Worm (Caenorhabditis elegans) whole organism, mixed stage, embryonic: ENCODE measurements around the gene K08C7.6.

Experiments
- M03D4.4 ChIP-seq: sonication (generic microtip); optimal IDR thresholded peaks from 2 replicates; lab custom pipeline; 2017; ENCODE audit warnings: mild to moderate bottlenecking, missing genetic modification characterization, missing compliant biosample characterization
- bed-3 ChIP-seq: fragments of 200-800 bp; sonication (Bioruptor generic); optimal IDR thresholded peaks from 3 replicates; lab custom pipeline; 2018; ENCODE audit warnings: mild to moderate bottlenecking, missing genetic modification characterization, moderate library complexity, missing compliant biosample characterization
- blmp-1 ChIP-seq: fragments of 150-350 bp; optimal IDR thresholded peaks from 2 replicates; lab custom pipeline; 2014; ENCODE audit warnings: missing biosample characterization, missing genetic modification characterization
- ceh-39 ChIP-seq: fragments of 150-350 bp; optimal IDR thresholded peaks from 2 replicates; lab custom pipeline; 2014; ENCODE audit warnings: missing biosample characterization, missing genetic modification characterization
- ceh-43 ChIP-seq: fragments of 200-800 bp; sonication (Bioruptor generic); optimal IDR thresholded peaks from 2 replicates; lab custom pipeline; 2018; ENCODE audit warnings: mild to moderate bottlenecking, missing genetic modification characterization, moderate library complexity, missing compliant biosample characterization
- ces-1 ChIP-seq: fragments of 150-350 bp; optimal IDR thresholded peaks from 2 replicates; lab custom pipeline; 2014; ENCODE audit warnings: missing biosample characterization, missing genetic modification reagents, missing genetic modification characterization
- cnd-1 ChIP-seq: fragments of 200-800 bp; sonication (Bioruptor generic); optimal IDR thresholded peaks from 2 replicates; lab custom pipeline; 2018; ENCODE audit warnings: mild to moderate bottlenecking, missing genetic modification characterization, missing compliant biosample characterization
- drap-1 ChIP-seq: fragments of 200-800 bp; sonication (Bioruptor generic); optimal IDR thresholded peaks from 3 replicates; lab custom pipeline; 2018; ENCODE audit warnings: mild to moderate bottlenecking, missing genetic modification characterization, missing compliant biosample characterization
- elt-1 ChIP-seq: sonication (generic microtip); optimal IDR thresholded peaks from 2 replicates; lab custom pipeline; 2017; ENCODE audit warnings: missing genetic modification characterization, mild to moderate bottlenecking, missing compliant biosample characterization, antibody characterized with exemption, moderate library complexity, borderline replicate concordance; ENCODE audit not compliant: insufficient read depth
- elt-3 ChIP-seq: fragments of 150-350 bp; optimal IDR thresholded peaks from 2 replicates; lab custom pipeline; 2014; ENCODE audit warnings: missing biosample characterization, missing genetic modification characterization
- flh-1 ChIP-seq: fragments of 200-800 bp; sonication (Bioruptor generic); optimal IDR thresholded peaks from 2 replicates; lab custom pipeline; 2018; ENCODE audit warnings: mild to moderate bottlenecking, missing genetic modification characterization, moderate library complexity, missing compliant biosample characterization
- ham-2 ChIP-seq: fragments of 200-800 bp; sonication (Bioruptor generic); optimal IDR thresholded peaks from 2 replicates; lab custom pipeline; 2018; ENCODE audit warnings: mild to moderate bottlenecking, missing genetic modification characterization, missing compliant biosample characterization
- hlh-1 ChIP-seq: fragments of 150-350 bp; optimal IDR thresholded peaks from 2 replicates; lab custom pipeline; 2014; ENCODE audit warnings: missing biosample characterization, missing genetic modification reagents, missing genetic modification characterization
- lin-13 ChIP-seq: fragments of 150-350 bp; optimal IDR thresholded peaks from 2 replicates; lab custom pipeline; 2014; ENCODE audit warnings: missing biosample characterization, missing genetic modification characterization
- lin-32 ChIP-seq: fragments of 200-800 bp; sonication (Bioruptor generic); optimal IDR thresholded peaks from 2 replicates; lab custom pipeline; 2018; ENCODE audit warnings: mild to moderate bottlenecking, missing genetic modification characterization, missing compliant biosample characterization
- lsy-2 ChIP-seq: fragments of 150-350 bp; optimal IDR thresholded peaks from 2 replicates; lab custom pipeline; 2014; ENCODE audit warnings: missing biosample characterization, missing genetic modification characterization
- mab-5 ChIP-seq: fragments of 150-350 bp; optimal IDR thresholded peaks from 2 replicates; lab custom pipeline; 2014; ENCODE audit warnings: missing biosample characterization, missing genetic modification characterization
- mep-1 ChIP-seq: fragments of 150-350 bp; optimal IDR thresholded peaks from 2 replicates; lab custom pipeline; 2017; ENCODE audit warnings: missing biosample characterization, missing genetic modification reagents, missing genetic modification characterization, inconsistent platforms
- mls-2 ChIP-seq: sonication (generic microtip); optimal IDR thresholded peaks from 2 replicates; lab custom pipeline; 2016; ENCODE audit warnings: mild to moderate bottlenecking, missing genetic modification characterization, moderate library complexity, missing compliant biosample characterization
- nhr-12 ChIP-seq: fragments of 150-350 bp; optimal IDR thresholded peaks from 2 replicates; lab custom pipeline; 2014; ENCODE audit warnings: missing biosample characterization, missing genetic modification characterization
- nhr-2 ChIP-seq: fragments of 150-350 bp; optimal IDR thresholded peaks from 2 replicates; lab custom pipeline; 2014; ENCODE audit warnings: missing biosample characterization, missing genetic modification characterization
- nhr-28 ChIP-seq: fragments of 150-350 bp; optimal IDR thresholded peaks from 2 replicates; lab custom pipeline; 2014; ENCODE audit warnings: missing biosample characterization, missing genetic modification characterization
- nhr-76 ChIP-seq: sonication (generic microtip); optimal IDR thresholded peaks from 2 replicates; lab custom pipeline; 2017; ENCODE audit warnings: missing biosample characterization, missing genetic modification characterization
- pha-4 ChIP-seq: fragments of 150-350 bp; optimal IDR thresholded peaks from 2 replicates; lab custom pipeline; 2018; ENCODE audit warnings: missing biosample characterization, missing genetic modification reagents, missing genetic modification characterization
- sem-2 ChIP-seq: fragments of 200-800 bp; sonication (Bioruptor generic); optimal IDR thresholded peaks from 2 replicates; lab custom pipeline; 2018; ENCODE audit warnings: mild to moderate bottlenecking, missing genetic modification characterization, missing compliant biosample characterization
- snpc-4 ChIP-seq: fragments of 150-350 bp; optimal IDR thresholded peaks from 2 replicates; lab custom pipeline; 2014; ENCODE audit warnings: missing biosample characterization, missing genetic modification characterization
- tbx-8 ChIP-seq: fragments of 200-800 bp; sonication (Bioruptor generic); optimal IDR thresholded peaks from 2 replicates; lab custom pipeline; 2018; ENCODE audit warnings: mild to moderate bottlenecking, missing genetic modification characterization, moderate library complexity, missing compliant biosample characterization
- unc-120 ChIP-seq: sonication (generic microtip); optimal IDR thresholded peaks from 2 replicates; lab custom pipeline; 2017; ENCODE audit warnings: missing genetic modification characterization, missing compliant biosample characterization; ENCODE audit not compliant: poor library complexity, severe bottlenecking
- unc-62 ChIP-seq: fragments of 150-350 bp; optimal IDR thresholded peaks from 2 replicates; lab custom pipeline; 2014; ENCODE audit warnings: missing biosample characterization, missing genetic modification reagents, missing genetic modification characterization
- zip-8 ChIP-seq: fragments of 150-350 bp; optimal IDR thresholded peaks from 2 replicates; lab custom pipeline; 2014; ENCODE audit warnings: missing biosample characterization, missing genetic modification characterization
- ztf-11 ChIP-seq: fragments of 150-350 bp; optimal IDR thresholded peaks from 2 replicates; lab custom pipeline; 2014; ENCODE audit warnings: missing biosample characterization, missing genetic modification characterization

K08C7.6 gene

DNA sequence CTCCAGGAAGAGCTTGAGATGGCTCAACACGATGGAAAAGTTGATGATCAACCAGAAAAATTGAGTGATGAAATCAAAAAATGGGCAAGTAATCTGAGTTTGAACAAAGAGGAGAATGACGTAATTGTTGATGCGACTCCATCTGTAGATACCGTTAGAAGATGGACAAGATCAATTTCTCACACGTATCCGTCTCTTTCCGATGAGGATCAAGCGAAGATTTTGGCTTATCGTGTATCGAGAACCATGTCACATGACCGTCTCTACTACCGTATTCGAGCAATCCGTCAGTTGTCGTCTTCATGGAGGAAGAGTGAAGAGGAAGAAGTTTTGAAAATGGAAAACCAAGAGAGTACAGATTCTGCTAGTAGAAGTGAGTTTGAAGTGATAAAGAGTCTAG lies 32.4 kb upstream of the K08C7.6 start:
- TF ChIP-seq elt-1 = peak; percentile 83
- TF ChIP-seq nhr-12 (tag; lab: Kevin White, UChicago) = no peak

ce11 chrIV:10716348-10716747 lies 30.7 kb upstream of the K08C7.6 start, which contains the start of gene ncx-3:
Gene ncx-3, plus strand, starts transcription at chrIV:10716648.
- TF ChIP-seq snpc-4 (tag; lab: Kevin White, UChicago) (no peak), hlh-1 (no peak), elt-1 (no peak), pha-4 (tag; lab: Kevin White, UChicago) (no peak), nhr-28 (tag; lab: Kevin White, UChicago) (no peak), zip-8 (no peak), lsy-2 (no peak), blmp-1 (no peak), bed-3 (no peak), ceh-43 (no peak), flh-1 (GFP tag; lab: Kevin White, UChicago) (no peak), unc-120 (tag; lab: Kevin White, UChicago) (no peak), sem-2 (GFP tag; lab: Kevin White, UChicago) (no peak), ztf-11 (tag; lab: Kevin White, UChicago) (no peak), mab-5 (tag; lab: Kevin White, UChicago) (no peak), ham-2 (GFP tag; lab: Kevin White, UChicago) (no peak), lin-32 (GFP tag; lab: Kevin White, UChicago) (no peak)

DNA sequence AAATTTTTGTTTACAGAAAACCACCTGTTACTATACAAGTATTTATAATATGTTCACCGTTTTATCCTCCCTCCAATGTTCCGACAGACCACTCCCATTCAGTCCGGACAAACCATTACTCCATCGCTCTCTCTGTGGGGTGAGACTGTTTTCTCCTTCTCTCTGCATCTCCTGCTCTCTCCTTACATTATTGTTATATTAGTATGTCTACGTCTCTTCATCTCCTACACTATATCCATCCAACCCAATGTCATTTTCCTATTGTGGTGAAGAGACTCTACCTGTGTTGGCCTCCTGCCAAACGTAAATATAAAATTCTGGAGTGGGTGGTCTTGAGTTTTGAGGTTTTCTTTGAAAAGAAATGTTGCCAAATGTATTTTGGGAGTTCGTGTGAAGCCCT lies 28.9 kb upstream of the K08C7.6 start:
- TF ChIP-seq unc-62 (GFP tag; lab: Kevin White, UChicago) (no peak), tbx-8 (GFP tag; lab: Kevin White, UChicago) (no peak), lin-13 (no peak), unc-120 (tag; lab: Kevin White, UChicago) (no peak), M03D4.4 (tag; lab: Kevin White, UChicago) (no peak), nhr-2 (tag; lab: Kevin White, UChicago) (peak; percentile 29), hlh-1 (no peak), mep-1 (no peak), nhr-12 (tag; lab: Kevin White, UChicago) (no peak), pha-4 (tag; lab: Kevin White, UChicago) (peak; percentile 7), sem-2 (GFP tag; lab: Kevin White, UChicago) (no peak), mls-2 (tag; lab: Kevin White, UChicago) (no peak), flh-1 (GFP tag; lab: Kevin White, UChicago) (no peak), mab-5 (tag; lab: Kevin White, UChicago) (no peak), zip-8 (no peak), blmp-1 (no peak), lsy-2 (no peak)

DNA sequence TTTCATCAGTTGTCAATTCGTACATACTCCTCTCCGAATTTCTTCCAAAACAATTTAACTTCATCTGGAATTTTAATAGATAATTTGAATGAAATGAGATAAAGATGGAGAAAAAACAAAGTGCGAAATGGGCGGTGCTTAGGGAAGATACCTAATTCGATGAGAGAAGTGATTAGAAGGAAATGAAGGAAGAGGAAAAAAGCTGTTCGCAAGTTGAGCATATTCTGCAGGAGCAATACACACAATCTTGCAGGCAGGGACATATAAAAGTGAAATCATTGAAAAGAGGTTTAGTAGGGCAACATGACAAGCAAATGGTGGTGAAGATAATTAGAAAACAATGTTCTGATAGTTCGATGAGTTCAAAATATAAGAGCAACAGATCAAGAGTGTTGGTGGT lies 26.1 kb upstream of the K08C7.6 start, which contains the start of gene glb-21:
Gene glb-21, minus strand, starts transcription at position 66 of the 400 bp plus-strand sequence.
- no peak for TF ChIP-seq cnd-1 (tag; lab: Kevin White, UChicago)
- no peak for TF ChIP-seq unc-120 (tag; lab: Kevin White, UChicago)
- no peak for TF ChIP-seq tbx-8 (GFP tag; lab: Kevin White, UChicago)
- no peak for TF ChIP-seq lin-32 (GFP tag; lab: Kevin White, UChicago)
- no peak for TF ChIP-seq nhr-76 (tag; lab: Kevin White, UChicago)
- TF ChIP-seq mls-2 (tag; lab: Kevin White, UChicago) = no peak
- no peak for TF ChIP-seq ceh-39 (tag; lab: Kevin White, UChicago)
- TF ChIP-seq nhr-2 (tag; lab: Kevin White, UChicago) = no peak
- no peak for TF ChIP-seq elt-1
- no peak for TF ChIP-seq unc-62 (GFP tag; lab: Kevin White, UChicago)

- TF ChIP-seq elt-3 (tag; lab: Kevin White, UChicago) (no peak), tbx-8 (GFP tag; lab: Kevin White, UChicago) (no peak), nhr-28 (tag; lab: Kevin White, UChicago) (no peak), drap-1 (no peak), ces-1 (no peak), nhr-76 (tag; lab: Kevin White, UChicago) (no peak), nhr-2 (tag; lab: Kevin White, UChicago) (no peak), snpc-4 (tag; lab: Kevin White, UChicago) (no peak), pha-4 (tag; lab: Kevin White, UChicago) (no peak), mep-1 (no peak), ham-2 (GFP tag; lab: Kevin White, UChicago) (no peak), mab-5 (tag; lab: Kevin White, UChicago) (no peak)
Observed at ce11 chrIV:10706090-10706489, 20.4 kb upstream of the K08C7.6 start, which contains the start of gene R102.6. Gene R102.6, minus strand, starts transcription at chrIV:10706190.
